Fruit fly (Drosophila melanogaster) S2 (cell line): ENCODE measurements around the gene CG14017.

ENCODE experiments used
- CG8478 ChIP-seq: fragments of >200 bp; optimal IDR thresholded peaks from 2 replicates; lab custom pipeline; 2018
- CTCF ChIP-seq, 2 experiments: fragments of >200 bp; optimal IDR thresholded peaks; 2 replicates each; lab custom pipeline; 2018

dm6 chr2L:5581016-5581415 lies 27.3 kb downstream of the CG14017 start, which contains the start of gene CG14011:
- no peak for TF ChIP-seq CTCF (optimal IDR thresholded peaks at IDR 0.05; lab: Kevin White, UChicago)
- TF ChIP-seq CG8478, result no peak
